Fruit fly (Drosophila melanogaster) S2 (cell line): ENCODE results near the gene Der-1.

Source experiments
- CG8478 ChIP-seq: fragments of >200 bp; optimal IDR thresholded peaks from 2 replicates; lab custom pipeline; 2018
- CTCF ChIP-seq, 2 experiments: fragments of >200 bp; optimal IDR thresholded peaks; 2 replicates each; lab custom pipeline; 2018

dm6 chr2L:1961932-1962496 is 11.7 kb upstream of the Der-1 start:
- no peak for TF ChIP-seq CTCF (optimal IDR thresholded peaks at IDR 0.05; lab: Kevin White, UChicago)
- no peak for TF ChIP-seq CG8478 (lab: Kevin White, UChicago)
